Worm (Caenorhabditis elegans) whole organism, L2 larva: ENCODE measurements around the gene plc-3.

Source experiments
- lin-13 ChIP-seq: fragments of 150-350 bp; optimal IDR thresholded peaks from 2 replicates; lab custom pipeline; 2014; ENCODE audit warnings: missing biosample characterization, missing genetic modification reagents, missing genetic modification characterization
- peb-1 ChIP-seq: fragments of 150-350 bp; optimal IDR thresholded peaks from 2 replicates; lab custom pipeline; 2014; ENCODE audit warnings: missing biosample characterization, missing genetic modification characterization

DNA sequence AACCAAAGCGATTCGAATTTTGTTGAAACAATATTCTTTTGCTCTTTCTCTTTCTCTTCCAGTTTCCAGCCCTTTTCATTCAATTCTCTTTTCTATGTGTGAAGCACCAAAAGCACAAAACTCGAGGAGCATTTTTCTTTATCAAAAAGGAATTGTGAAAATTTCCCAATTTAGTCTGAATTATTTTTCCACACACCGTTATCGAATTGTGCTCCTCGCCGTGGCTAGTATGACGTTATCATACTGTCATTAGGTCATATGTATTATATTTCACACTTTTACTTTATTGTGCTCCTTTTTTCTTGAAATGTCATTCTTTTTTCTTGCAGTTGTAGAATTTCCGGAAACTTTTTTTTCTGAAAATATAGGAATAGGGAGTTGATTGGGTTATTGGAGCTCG lies 1.1 kb upstream of the plc-3 start:
- TF ChIP-seq peb-1 (tag; lab: Kevin White, UChicago) (no peak), lin-13 (GFP tag; lab: Kevin White, UChicago) (no peak)
